Worm (Caenorhabditis elegans): Measurements from ENCODE around the gene npl-4.1.

The npl-4.1 gene

ce11 chrII:5594210-5594764, 36.9 kb upstream of the npl-4.1 start, which contains the start of gene ttc-4 (continued):
- TF ChIP-seq lim-7 (GFP tag; IDR thresholded peaks at IDR 0.05): no peak
- TF ChIP-seq nhr-10 (tag; optimal IDR thresholded peaks at IDR 0.05): no peak
- TF ChIP-seq nhr-237 (tag; optimal IDR thresholded peaks at IDR 0.05): no peak
- no peak for TF ChIP-seq nhr-11 (tag; optimal IDR thresholded peaks at IDR 0.05)
- TF ChIP-seq nhr-111 (GFP tag; optimal IDR thresholded peaks at IDR 0.05): no peak
- TF ChIP-seq R02D3.7 (tag; optimal IDR thresholded peaks at IDR 0.05): no peak
- no peak for TF ChIP-seq pqm-1 (tag; optimal IDR thresholded peaks at IDR 0.05)
- TF ChIP-seq snpc-1.2 (GFP tag; IDR thresholded peaks at IDR 0.05): no peak
- TF ChIP-seq ctbp-1 (GFP tag; IDR thresholded peaks at IDR 0.05): no peak
- no peak for TF ChIP-seq snpc-4 (tag; optimal IDR thresholded peaks at IDR 0.05)
- TF ChIP-seq ztf-11 (tag; optimal IDR thresholded peaks at IDR 0.05): no peak
- no peak for TF ChIP-seq nhr-102 (tag; optimal IDR thresholded peaks at IDR 0.05)
- TF ChIP-seq dve-1 (tag; optimal IDR thresholded peaks at IDR 0.05; ENCODE audit: insufficient read depth): peak; percentile 54
- TF ChIP-seq hlh-11 (tag; optimal IDR thresholded peaks at IDR 0.05): no peak
- TF ChIP-seq spr-1 (tag; optimal IDR thresholded peaks at IDR 0.05): no peak
- TF ChIP-seq F26F4.8 (GFP tag; conservative IDR thresholded peaks at IDR 0.05): no peak
- TF ChIP-seq Y75B8A.6 (GFP tag; IDR thresholded peaks at IDR 0.05): no peak
- peak; percentile 18 for TF ChIP-seq rbr-2 (tag; optimal IDR thresholded peaks at IDR 0.05)
- peak; percentile 77 for TF ChIP-seq mes-2 (tag; optimal IDR thresholded peaks at IDR 0.05; ENCODE audit: poor library complexity, severe bottlenecking)
- no peak for TF ChIP-seq lin-29 (GFP tag; IDR thresholded peaks at IDR 0.05)
- TF ChIP-seq Y48G9A.11 (GFP tag; IDR thresholded peaks at IDR 0.05): no peak
- TF ChIP-seq attf-4 (tag; optimal IDR thresholded peaks at IDR 0.05): no peak
- TF ChIP-seq nhr-77 (tag; optimal IDR thresholded peaks at IDR 0.05): peak; percentile 62
- no peak for TF ChIP-seq F10B5.3 (tag; optimal IDR thresholded peaks at IDR 0.05)
- TF ChIP-seq nhr-48 (tag; optimal IDR thresholded peaks at IDR 0.05): no peak
- TF ChIP-seq mep-1 (tag; optimal IDR thresholded peaks at IDR 0.05): peak; percentile 25
- TF ChIP-seq lin-13 (GFP tag; optimal IDR thresholded peaks at IDR 0.05): peak; percentile 31

ce11 chrII:5596247-5596646, 34.9 kb upstream of the npl-4.1 start, which contains the start of gene C17G10.1:
TSS of gene C17G10.1 (plus strand) at chrII:5596547.
- TF ChIP-seq nhr-42 (GFP tag; IDR thresholded peaks at IDR 0.05) (no peak), snpc-4 (tag; optimal IDR thresholded peaks at IDR 0.05) (no peak), unc-39 (tag; optimal IDR thresholded peaks at IDR 0.05) (no peak), rbr-2 (tag; optimal IDR thresholded peaks at IDR 0.05) (no peak), nhr-111 (GFP tag; optimal IDR thresholded peaks at IDR 0.05) (no peak), ctbp-1 (GFP tag; IDR thresholded peaks at IDR 0.05) (no peak), nhr-237 (tag; optimal IDR thresholded peaks at IDR 0.05) (no peak), ZK546.5 (tag; optimal IDR thresholded peaks at IDR 0.05) (no peak), zip-2 (tag; optimal IDR thresholded peaks at IDR 0.05) (no peak), ceh-82 (tag; optimal IDR thresholded peaks at IDR 0.05) (no peak), lsy-2 (tag; optimal IDR thresholded peaks at IDR 0.05) (no peak), ceh-32 (tag; optimal IDR thresholded peaks at IDR 0.05; ENCODE audit: poor library complexity) (no peak), lin-38 (GFP tag; IDR thresholded peaks at IDR 0.05) (no peak), set-16 (GFP tag; IDR thresholded peaks at IDR 0.05) (no peak)

ce11 chrII:5599326-5600044, 31.7 kb upstream of the npl-4.1 start, which contains the start of gene C17G10.10:
TSS of gene C17G10.10 (minus strand) at chrII:5599376.
- TF ChIP-seq nhr-11 (tag; optimal IDR thresholded peaks at IDR 0.05) (peak; percentile 26), attf-4 (tag; optimal IDR thresholded peaks at IDR 0.05) (no peak), nhr-48 (tag; optimal IDR thresholded peaks at IDR 0.05) (peak; percentile 66), spr-1 (tag; optimal IDR thresholded peaks at IDR 0.05) (peak; percentile 76), ztf-11 (tag; optimal IDR thresholded peaks at IDR 0.05) (no peak), nhr-76 (tag; optimal IDR thresholded peaks at IDR 0.05) (no peak), nhr-111 (GFP tag; optimal IDR thresholded peaks at IDR 0.05) (peak; percentile 59), ceh-28 (tag; optimal IDR thresholded peaks at IDR 0.05) (no peak), pha-4 (GFP tag; IDR thresholded peaks at IDR 0.05) (peak; percentile 50), pha-4 (tag; optimal IDR thresholded peaks at IDR 0.05) (peak; percentile 6), dve-1 (tag; optimal IDR thresholded peaks at IDR 0.05; ENCODE audit: insufficient read depth) (peak; percentile 89), F37D6.2 (tag; optimal IDR thresholded peaks at IDR 0.05) (no peak), lin-13 (GFP tag; optimal IDR thresholded peaks at IDR 0.05) (peak; percentile 39), T26A8.4 (GFP tag; IDR thresholded peaks at IDR 0.05) (peak; percentile 88; the same call in 1 of the 2 replicates), ces-1 (GFP tag; optimal IDR thresholded peaks at IDR 0.05) (no peak), snpc-1.2 (GFP tag; IDR thresholded peaks at IDR 0.05) (peak; percentile 75), aha-1 (tag) (peak; percentile 88), pqm-1 (tag; optimal IDR thresholded peaks at IDR 0.05) (peak; percentile 33), spr-3 (GFP tag; optimal IDR thresholded peaks at IDR 0.05) (peak; percentile 70), nhr-6 (tag; optimal IDR thresholded peaks at IDR 0.05) (peak; percentile 53), mxl-3 (GFP tag; optimal IDR thresholded peaks at IDR 0.05) (peak; percentile 27)

Data from whole organism, L4 larva.